Worm (Caenorhabditis elegans): ENCODE data around the gene eif-3.B.

The eif-3.B gene

DNA sequence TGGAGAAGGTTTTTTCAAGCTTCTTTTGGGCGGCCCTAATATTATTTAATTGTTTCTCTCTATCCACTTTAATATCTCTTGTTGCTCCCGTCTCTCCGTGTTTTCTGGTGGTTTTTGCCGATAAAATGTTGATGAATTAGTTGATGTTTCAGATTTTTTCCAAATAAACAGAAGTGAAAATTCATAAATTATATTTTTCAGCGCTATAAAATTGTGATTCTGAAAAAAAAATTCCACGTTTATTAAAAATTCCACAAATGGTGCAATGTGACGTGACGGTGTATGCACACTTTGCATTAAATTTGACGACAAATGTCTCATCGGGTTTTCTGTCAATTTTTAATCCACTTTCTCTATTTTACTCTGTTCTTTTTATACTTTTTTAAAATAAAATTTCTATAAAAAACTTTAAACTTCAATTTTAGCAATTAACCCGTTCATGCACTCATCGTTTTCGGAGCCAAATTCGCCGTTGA is 2.9 kb downstream of the eif-3.B start, which contains the start of gene tbc-20 (continued):
- TF ChIP-seq nfyb-1 (GFP tag; IDR thresholded peaks at IDR 0.05) (no peak), ztf-26 (tag; optimal IDR thresholded peaks at IDR 0.05) (no peak), hlh-12 (tag; optimal IDR thresholded peaks at IDR 0.05) (no peak)

DNA sequence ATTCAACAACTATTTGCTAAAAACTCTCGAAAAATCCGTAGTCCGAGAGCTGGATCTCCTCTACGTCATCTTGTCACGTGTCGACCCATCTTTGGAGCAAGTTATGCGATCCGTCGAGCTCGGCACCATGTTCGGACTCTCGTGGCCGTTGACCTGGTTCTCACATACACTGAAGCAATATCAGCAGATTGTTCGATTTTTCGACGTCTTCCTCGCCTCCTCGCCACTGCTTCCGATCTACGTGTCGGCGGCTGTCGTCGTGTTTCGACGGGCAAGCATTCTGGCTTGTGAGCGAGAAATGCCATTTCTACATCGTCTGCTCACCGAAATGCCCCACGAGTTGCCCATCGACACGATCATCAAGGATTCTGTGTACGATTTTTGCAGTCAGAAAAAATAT is 4.2 kb downstream of the eif-3.B start:
- TF ChIP-seq madf-6 (GFP tag; IDR thresholded peaks at IDR 0.05) (0 out of 2 replicates have a peak, but pooled peaks have one; percentile 16), K12H6.12 (tag; optimal IDR thresholded peaks at IDR 0.05) (no peak), zfh-2 (GFP tag; conservative IDR thresholded peaks at IDR 0.05) (peak; percentile 56), lsl-1 (GFP tag; optimal IDR thresholded peaks at IDR 0.05) (no peak)

DNA sequence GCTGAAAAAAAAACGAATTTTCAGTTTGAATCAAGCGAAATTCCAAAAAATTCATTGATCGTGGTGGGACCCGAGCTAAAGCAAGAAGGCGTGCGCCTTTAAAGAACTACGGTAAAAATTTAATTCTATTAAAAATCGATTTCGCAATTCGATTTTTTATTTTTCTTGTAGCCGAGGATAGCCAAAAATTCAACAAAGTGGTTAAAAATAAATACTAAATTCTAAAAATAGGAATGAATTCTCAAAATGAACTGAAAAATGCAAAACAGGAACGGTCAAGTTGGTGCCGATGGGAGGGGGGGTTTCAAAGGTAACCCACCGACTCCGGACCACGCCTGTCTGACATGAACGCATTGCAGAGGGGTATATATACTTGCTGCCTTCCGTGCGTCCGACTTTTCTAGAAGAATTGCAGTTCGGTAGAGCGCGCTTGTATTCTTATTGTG is 5.9 kb downstream of the eif-3.B start:
- TF ChIP-seq ama-1 (optimal IDR thresholded peaks at IDR 0.05) (no peak), ama-1 (GFP tag; optimal IDR thresholded peaks at IDR 0.05) (no peak), lsl-1 (GFP tag; optimal IDR thresholded peaks at IDR 0.05) (peak; percentile 87), Y53G8AR.9 (GFP tag; conservative IDR thresholded peaks at IDR 0.05) (no peak), somi-1 (GFP tag; optimal IDR thresholded peaks at IDR 0.05) (no peak), repo-1 (tag; optimal IDR thresholded peaks at IDR 0.05) (no peak), T07F8.4 (tag; optimal IDR thresholded peaks at IDR 0.05) (no peak), ceh-100 (GFP tag; IDR thresholded peaks at IDR 0.05) (no peak), Y56A3A.18 (GFP tag; IDR thresholded peaks at IDR 0.05) (no peak), lsy-27 (tag; optimal IDR thresholded peaks at IDR 0.05; ENCODE audit: borderline replicate concordance, insufficient read depth) (no peak), lin-26 (GFP tag; IDR thresholded peaks at IDR 0.05) (no peak), F10E7.11 (tag; optimal IDR thresholded peaks at IDR 0.05) (no peak), hlh-26 (GFP tag; conservative IDR thresholded peaks at IDR 0.05) (no peak), hsf-1 (GFP tag; IDR thresholded peaks at IDR 0.05) (no peak; the same call in 1 of the 2 replicates), nhr-179 (tag; optimal IDR thresholded peaks at IDR 0.05) (no peak), tbx-9 (tag; optimal IDR thresholded peaks at IDR 0.05; ENCODE audit: borderline replicate concordance) (no peak), madf-6 (GFP tag; IDR thresholded peaks at IDR 0.05) (peak; percentile 83), fkh-3 (tag; optimal IDR thresholded peaks at IDR 0.05) (no peak), ztf-22 (GFP tag; optimal IDR thresholded peaks at IDR 0.05) (no peak), aptf-2 (GFP tag; conservative IDR thresholded peaks at IDR 0.05) (no peak), let-526 (GFP tag; IDR thresholded peaks at IDR 0.05) (no peak), mcd-1 (GFP tag; IDR thresholded peaks at IDR 0.05) (peak; percentile 85), snpc-1.3 (tag; optimal IDR thresholded peaks at IDR 0.05; ENCODE audit: insufficient read depth) (no peak), F49E8.2 (tag; optimal IDR thresholded peaks at IDR 0.05; ENCODE audit: insufficient read depth) (no peak), snpc-3.4 (tag; optimal IDR thresholded peaks at IDR 0.05) (no peak), ztf-3 (GFP tag; optimal IDR thresholded peaks at IDR 0.05) (no peak), unc-62 (GFP tag; optimal IDR thresholded peaks at IDR 0.05) (no peak), hrde-1 (tag; optimal IDR thresholded peaks at IDR 0.05; ENCODE audit: borderline replicate concordance) (no peak), pbrm-1 (GFP tag; IDR thresholded peaks at IDR 0.05) (0 out of 2 replicates have a peak, but pooled peaks have one; percentile 34), Y95B8A.8 (GFP tag; IDR thresholded peaks at IDR 0.05) (no peak), him-1 (tag; optimal IDR thresholded peaks at IDR 0.05) (peak; percentile 49), gei-17 (GFP tag; optimal IDR thresholded peaks at IDR 0.05) (peak; percentile 50), nhr-120 (GFP tag; IDR thresholded peaks at IDR 0.05) (no peak), Y79H2A.3 (GFP tag; conservative IDR thresholded peaks at IDR 0.05) (no peak), ZK185.1 (tag; optimal IDR thresholded peaks at IDR 0.05; ENCODE audit: poor library complexity, severe bottlenecking) (peak; percentile 86), aptf-3 (GFP tag; IDR thresholded peaks at IDR 0.05) (no peak), sea-2 (GFP tag; IDR thresholded peaks at IDR 0.05) (no peak), tlf-1 (GFP tag; optimal IDR thresholded peaks at IDR 0.05) (no peak), F57C9.4 (tag; optimal IDR thresholded peaks at IDR 0.05) (no peak), ztf-28 (GFP tag; IDR thresholded peaks at IDR 0.05) (no peak)

Measured in whole organism, young adult.